Worm (Caenorhabditis elegans) whole organism, young adult: ENCODE measurements around the gene F44E2.9.

Experiments
- B0035.1 ChIP-seq: sonication (generic microtip); optimal IDR thresholded peaks from 2 replicates; lab custom pipeline; 2016; ENCODE audit warnings: missing genetic modification characterization, mild to moderate bottlenecking, missing compliant biosample characterization, missing genotype, missing genetic modification reagents
- B0336.3 ChIP-seq: fragments of 200-800 bp; sonication (Bioruptor generic); IDR thresholded peaks from 2 replicates; pipeline ENCODE4 v1.3.6; 2022; ENCODE audit warnings: missing genetic modification characterization, missing compliant biosample characterization
- C17E4.6 ChIP-seq: fragments of 200-800 bp; sonication (Bioruptor generic); IDR thresholded peaks from 2 replicates; pipeline ENCODE4 v1.3.6; 2022; ENCODE audit warnings: missing genetic modification reagents, missing genetic modification characterization, missing compliant biosample characterization
- D2030.7 ChIP-seq: fragments of 200-800 bp; sonication (Bioruptor generic); IDR thresholded peaks from 2 replicates; pipeline ENCODE4 v1.3.6; 2022; ENCODE audit warnings: missing genetic modification reagents, missing genetic modification characterization, missing compliant biosample characterization
- F10E7.11 ChIP-seq: sonication (generic microtip); optimal IDR thresholded peaks from 2 replicates; lab custom pipeline; 2017; ENCODE audit warnings: mild to moderate bottlenecking, missing genetic modification characterization, moderate library complexity, missing compliant biosample characterization
- F37B4.10 ChIP-seq: fragments of 200-800 bp; sonication (Bioruptor generic); IDR thresholded peaks from 2 replicates; pipeline ENCODE4 v1.3.6; 2022; ENCODE audit warnings: missing genetic modification characterization, missing compliant biosample characterization
- F39B2.1 ChIP-seq: fragments of 200-800 bp; sonication (Bioruptor generic); IDR thresholded peaks from 2 replicates; pipeline ENCODE4 v1.3.6; 2022; ENCODE audit warnings: missing genetic modification reagents, missing genetic modification characterization, missing compliant biosample characterization
- K12H6.12 ChIP-seq: fragments of 200-800 bp; sonication (Bioruptor generic); optimal IDR thresholded peaks from 2 replicates; lab custom pipeline; 2018; ENCODE audit warnings: mild to moderate bottlenecking, missing genetic modification characterization, missing compliant biosample characterization
- Y53F4B.3 ChIP-seq: fragments of 200-800 bp; sonication (Bioruptor generic); IDR thresholded peaks from 2 replicates; pipeline ENCODE4 v1.3.6; 2022; ENCODE audit warnings: missing genetic modification reagents, missing genetic modification characterization, missing compliant biosample characterization
- Y53G8AR.9 ChIP-seq: fragments of 200-800 bp; sonication (Bioruptor generic); conservative IDR thresholded peaks from 2 replicates; pipeline ENCODE4 v1.3.6; 2022; ENCODE audit warnings: missing genetic modification reagents, missing genetic modification characterization, missing compliant biosample characterization
- Y56A3A.18 ChIP-seq: fragments of 200-800 bp; sonication (Bioruptor generic); IDR thresholded peaks from 2 replicates; pipeline ENCODE4 v1.3.6; 2022; ENCODE audit warnings: missing genetic modification reagents, missing genetic modification characterization, missing compliant biosample characterization
- ama-1 ChIP-seq, 3 experiments: fragments of 150-350 bp in 1 of 3; sonication (generic microtip) in 2 of 3; optimal IDR thresholded peaks; 2 replicates each; lab custom pipeline; 2014 to 2018; ENCODE audit warnings: missing biosample characterization in 2 of 3, missing genetic modification characterization in 2 of 3, missing genetic modification reagents in 2 of 3
- aptf-2 ChIP-seq: fragments of 200-800 bp; sonication (Bioruptor generic); conservative IDR thresholded peaks from 2 replicates; pipeline ENCODE4 v1.3.6; 2022; ENCODE audit warnings: missing genetic modification reagents, missing genetic modification characterization, missing compliant biosample characterization
- athp-1 ChIP-seq: sonication (generic microtip); optimal IDR thresholded peaks from 2 replicates; lab custom pipeline; 2017; ENCODE audit warnings: mild to moderate bottlenecking, missing genetic modification characterization, missing compliant biosample characterization
- bed-1 ChIP-seq: fragments of 200-800 bp; sonication (Bioruptor generic); IDR thresholded peaks from 2 replicates; pipeline ENCODE4 v1.3.6; 2022; ENCODE audit warnings: missing genetic modification reagents, missing genetic modification characterization, missing compliant biosample characterization
- ccch-3 ChIP-seq: fragments of 200-800 bp; sonication (Bioruptor generic); optimal IDR thresholded peaks from 2 replicates; lab custom pipeline; 2018; ENCODE audit warnings: mild to moderate bottlenecking, missing genetic modification characterization, missing compliant biosample characterization
- cebp-1 ChIP-seq, 2 experiments: fragments of 200-800 bp in 1 of 2; sonication (Bioruptor generic) in 1 of 2; sonication (generic microtip) in 1 of 2; IDR thresholded peaks in 1 of 2; optimal IDR thresholded peaks in 1 of 2; 2 replicates each; pipeline versions ENCODE4 v1.3.6 to Lab custom; 2017 to 2022; ENCODE audit warnings: missing compliant biosample characterization in 2 of 2, missing genetic modification characterization in 2 of 2, mild to moderate bottlenecking in 1 of 2, missing genetic modification reagents in 1 of 2, moderate library complexity in 1 of 2
- ceh-100 ChIP-seq: fragments of 200-800 bp; sonication (Bioruptor generic); IDR thresholded peaks from 2 replicates; pipeline ENCODE4 v1.3.6; 2022; ENCODE audit warnings: missing genetic modification reagents, missing genetic modification characterization, missing compliant biosample characterization
- ceh-79 ChIP-seq: sonication (generic microtip); optimal IDR thresholded peaks from 2 replicates; lab custom pipeline; 2017; ENCODE audit warnings: mild to moderate bottlenecking, missing genetic modification characterization, missing compliant biosample characterization
- dpl-1 ChIP-seq: fragments of 150-350 bp; optimal IDR thresholded peaks from 2 replicates; lab custom pipeline; 2014; ENCODE audit warnings: missing biosample characterization, missing genetic modification reagents, missing genetic modification characterization
- egl-44 ChIP-seq: fragments of 200-800 bp; sonication (Bioruptor generic); IDR thresholded peaks from 2 replicates; pipeline ENCODE4 v1.3.6; 2022; ENCODE audit warnings: missing genetic modification reagents, missing genetic modification characterization, missing compliant biosample characterization
- ets-4 ChIP-seq: fragments of 200-800 bp; sonication (Bioruptor generic); optimal IDR thresholded peaks from 2 replicates; lab custom pipeline; 2018; ENCODE audit warnings: mild to moderate bottlenecking, missing genetic modification characterization, missing compliant biosample characterization
- fkh-3 ChIP-seq: sonication (generic microtip); optimal IDR thresholded peaks from 2 replicates; lab custom pipeline; 2016; ENCODE audit warnings: mild to moderate bottlenecking, missing genetic modification characterization, missing compliant biosample characterization
- gei-17 ChIP-seq: fragments of 200-800 bp; sonication (Bioruptor generic); optimal IDR thresholded peaks from 2 replicates; lab custom pipeline; 2018; ENCODE audit warnings: mild to moderate bottlenecking, missing genetic modification characterization, missing compliant biosample characterization
- hmg-1.2 ChIP-seq: fragments of 200-800 bp; sonication (Bioruptor generic); IDR thresholded peaks from 2 replicates; pipeline ENCODE4 v1.3.6; 2022; ENCODE audit warnings: missing genetic modification reagents, missing genetic modification characterization, missing compliant biosample characterization
- hsf-1 ChIP-seq: fragments of 200-800 bp; sonication (Bioruptor generic); IDR thresholded peaks from 2 replicates; pipeline ENCODE4 v1.3.6; 2022; ENCODE audit warnings: missing genetic modification reagents, missing genetic modification characterization, missing compliant biosample characterization
- let-526 ChIP-seq: fragments of 200-800 bp; sonication (Bioruptor generic); IDR thresholded peaks from 2 replicates; pipeline ENCODE4 v1.3.6; 2022; ENCODE audit warnings: missing genetic modification reagents, missing genetic modification characterization, missing compliant biosample characterization
- lin-35 ChIP-seq, 3 experiments: fragments of 150-350 bp in 2 of 3; sonication (generic microtip) in 1 of 3; optimal IDR thresholded peaks; 2 replicates each; lab custom pipeline; 2014 to 2018; ENCODE audit warnings: missing biosample characterization in 3 of 3, missing genetic modification characterization in 3 of 3, missing genetic modification reagents in 3 of 3
- lin-40 ChIP-seq: sonication (generic microtip); optimal IDR thresholded peaks from 2 replicates; lab custom pipeline; 2016; ENCODE audit warnings: missing genetic modification characterization, mild to moderate bottlenecking, missing compliant biosample characterization, missing genotype, missing genetic modification reagents
- lin-54 ChIP-seq: fragments of 200-800 bp; sonication (Bioruptor generic); optimal IDR thresholded peaks from 2 replicates; lab custom pipeline; 2018; ENCODE audit warnings: mild to moderate bottlenecking, missing genetic modification characterization, missing compliant biosample characterization
- madf-10 ChIP-seq: sonication (generic microtip); optimal IDR thresholded peaks from 2 replicates; lab custom pipeline; 2016; ENCODE audit warnings: mild to moderate bottlenecking, missing genetic modification characterization, missing compliant biosample characterization
- mes-4 ChIP-seq: sonication (generic microtip); optimal IDR thresholded peaks from 2 replicates; lab custom pipeline; 2016; ENCODE audit warnings: missing genotype, missing genetic modification characterization, missing compliant biosample characterization
- nfyb-1 ChIP-seq: fragments of 200-800 bp; sonication (Bioruptor generic); IDR thresholded peaks from 2 replicates; pipeline ENCODE4 v1.3.6; 2022; ENCODE audit warnings: missing genetic modification reagents, missing genetic modification characterization, missing compliant biosample characterization
- nhr-120 ChIP-seq: fragments of 200-800 bp; sonication (Bioruptor generic); IDR thresholded peaks from 2 replicates; pipeline ENCODE4 v1.3.6; 2022; ENCODE audit warnings: missing genetic modification characterization, missing compliant biosample characterization
- nhr-80 ChIP-seq: sonication (generic microtip); optimal IDR thresholded peaks from 2 replicates; lab custom pipeline; 2016; ENCODE audit warnings: missing genetic modification characterization, missing compliant biosample characterization
- nhr-90 ChIP-seq: sonication (generic microtip); optimal IDR thresholded peaks from 2 replicates; lab custom pipeline; 2016; ENCODE audit warnings: missing genotype, mild to moderate bottlenecking, missing genetic modification characterization, missing compliant biosample characterization
- pbrm-1 ChIP-seq: fragments of 200-800 bp; sonication (Bioruptor generic); IDR thresholded peaks from 2 replicates; pipeline ENCODE4 v1.3.6; 2022; ENCODE audit warnings: missing genetic modification reagents, missing genetic modification characterization, missing compliant biosample characterization
- pha-4 ChIP-seq: fragments of 150-350 bp; sonication (generic microtip); optimal IDR thresholded peaks from 2 replicates; lab custom pipeline; 2014; ENCODE audit warnings: missing biosample characterization, missing genetic modification reagents, missing genetic modification characterization
- rcor-1 ChIP-seq: fragments of 200-800 bp; sonication (Bioruptor generic); IDR thresholded peaks from 2 replicates; pipeline ENCODE4 v1.3.6; 2022; ENCODE audit warnings: missing genetic modification reagents, missing genetic modification characterization, missing compliant biosample characterization
- somi-1 ChIP-seq: fragments of 200-800 bp; sonication (Bioruptor generic); optimal IDR thresholded peaks from 2 replicates; lab custom pipeline; 2018; ENCODE audit warnings: mild to moderate bottlenecking, missing genetic modification characterization, missing compliant biosample characterization
- sptf-2 ChIP-seq: fragments of 200-800 bp; sonication (Bioruptor generic); optimal IDR thresholded peaks from 2 replicates; lab custom pipeline; 2018; ENCODE audit warnings: mild to moderate bottlenecking, missing genetic modification characterization, missing compliant biosample characterization
- tbx-9 ChIP-seq: sonication (generic microtip); optimal IDR thresholded peaks from 2 replicates; lab custom pipeline; 2016; ENCODE audit warnings: borderline replicate concordance, missing genetic modification characterization, inconsistent platforms, missing compliant biosample characterization
- unc-62 ChIP-seq: fragments of 150-350 bp; optimal IDR thresholded peaks from 2 replicates; lab custom pipeline; 2014; ENCODE audit warnings: missing biosample characterization, missing genetic modification reagents, missing genetic modification characterization
- zfh-2 ChIP-seq: fragments of 200-800 bp; sonication (Bioruptor generic); conservative IDR thresholded peaks from 2 replicates; pipeline ENCODE4 v1.3.6; 2022; ENCODE audit warnings: missing genetic modification reagents, missing genetic modification characterization, missing compliant biosample characterization
- zim-3 ChIP-seq: sonication (generic microtip); optimal IDR thresholded peaks from 2 replicates; lab custom pipeline; 2017; ENCODE audit warnings: mild to moderate bottlenecking, missing genetic modification characterization, moderate library complexity, missing compliant biosample characterization
- ztf-22 ChIP-seq: fragments of 200-800 bp; sonication (Bioruptor generic); optimal IDR thresholded peaks from 2 replicates; lab custom pipeline; 2018; ENCODE audit warnings: mild to moderate bottlenecking, missing genetic modification characterization, moderate library complexity, missing compliant biosample characterization
- ztf-26 ChIP-seq: sonication (generic microtip); optimal IDR thresholded peaks from 2 replicates; lab custom pipeline; 2017; ENCODE audit warnings: missing genetic modification characterization, missing compliant biosample characterization
- ztf-3 ChIP-seq: fragments of 200-800 bp; sonication (Bioruptor generic); optimal IDR thresholded peaks from 2 replicates; lab custom pipeline; 2018; ENCODE audit warnings: mild to moderate bottlenecking, missing genetic modification characterization, missing compliant biosample characterization

F44E2.9 gene

DNA sequence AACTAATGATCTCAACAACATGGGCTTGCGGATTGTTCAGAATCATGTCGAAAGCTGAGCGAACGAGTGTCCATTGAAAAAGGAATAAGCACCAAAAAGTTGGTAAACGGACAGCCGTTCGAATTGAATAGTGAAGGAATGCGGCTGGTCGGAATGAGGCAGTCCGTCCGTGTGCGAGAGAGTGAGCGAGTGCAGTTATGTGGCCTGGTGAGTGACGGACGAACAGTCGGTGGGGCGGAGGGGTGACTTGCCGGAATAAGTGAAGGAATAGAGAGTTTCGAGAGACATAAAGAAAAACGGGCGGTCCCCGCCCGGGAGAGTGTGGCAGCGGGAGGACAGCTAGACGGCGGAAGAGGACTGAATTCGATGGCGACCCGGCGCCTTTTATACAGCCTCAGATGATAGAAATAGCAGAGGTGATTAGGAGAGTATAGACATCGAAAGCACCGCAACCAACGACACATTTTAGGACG lies 15.0 kb upstream of the F44E2.9 start (continued):
- TF ChIP-seq ztf-22 (GFP tag; lab: Kevin White, UChicago): peak; percentile 83
- TF ChIP-seq dpl-1 (GFP tag; lab: Kevin White, UChicago): no peak
- no peak for TF ChIP-seq C17E4.6 (GFP tag; lab: Robert Waterston, UW)
- peak; percentile 75 for TF ChIP-seq athp-1 (tag; lab: Kevin White, UChicago)
- no peak for TF ChIP-seq lin-35 (GFP tag; optimal IDR thresholded peaks at IDR 0.05; lab: Kevin White, UChicago)
- TF ChIP-seq rcor-1 (GFP tag; lab: Robert Waterston, UW): 0 out of 2 replicates have a peak, but pooled peaks have one; percentile 24
- peak; percentile 55 for TF ChIP-seq lin-40
- TF ChIP-seq zim-3 (tag; lab: Kevin White, UChicago): peak; percentile 33
- TF ChIP-seq gei-17 (GFP tag; lab: Kevin White, UChicago): peak; percentile 74
- TF ChIP-seq pha-4 (tag; lab: Kevin White, UChicago): peak; percentile 13
- TF ChIP-seq D2030.7 (GFP tag; lab: Robert Waterston, UW): no peak
- TF ChIP-seq Y53G8AR.9 (GFP tag; lab: Robert Waterston, UW): peak; percentile 83
- peak; percentile 83 for TF ChIP-seq hmg-1.2 (GFP tag; lab: Robert Waterston, UW)
- no peak for TF ChIP-seq mes-4 (tag; lab: Kevin White, UChicago)
- 0 out of 2 replicates have a peak, but pooled peaks have one; percentile 85 for TF ChIP-seq nhr-120 (GFP tag; lab: Robert Waterston, UW)
- TF ChIP-seq egl-44 (GFP tag; lab: Robert Waterston, UW): peak; percentile 86
- peak; percentile 85; the same call in 1 of the 2 replicates for TF ChIP-seq B0336.3 (GFP tag; lab: Robert Waterston, UW)
- peak; percentile 57 for TF ChIP-seq lin-54 (GFP tag; lab: Kevin White, UChicago)
- no peak for TF ChIP-seq F39B2.1 (GFP tag; lab: Robert Waterston, UW)
- TF ChIP-seq aptf-2 (GFP tag; lab: Robert Waterston, UW): no peak
- TF ChIP-seq cebp-1 (GFP tag; IDR thresholded peaks at IDR 0.05; lab: Robert Waterston, UW): peak; percentile 62
- TF ChIP-seq cebp-1 (tag; optimal IDR thresholded peaks at IDR 0.05; lab: Kevin White, UChicago): peak; percentile 84
- peak; percentile 98 for TF ChIP-seq zfh-2 (GFP tag; lab: Robert Waterston, UW)
- no peak for TF ChIP-seq ccch-3 (GFP tag; lab: Kevin White, UChicago)
- peak; percentile 80 for TF ChIP-seq nfyb-1 (GFP tag; lab: Robert Waterston, UW)
- no peak for TF ChIP-seq sptf-2 (GFP tag; lab: Kevin White, UChicago)
- TF ChIP-seq let-526 (GFP tag; lab: Robert Waterston, UW): peak; percentile 79; the same call in 1 of the 2 replicates
- TF ChIP-seq fkh-3 (tag; lab: Kevin White, UChicago): no peak
- TF ChIP-seq nhr-90 (tag; lab: Kevin White, UChicago): peak; percentile 80
- TF ChIP-seq somi-1 (GFP tag; lab: Kevin White, UChicago): peak; percentile 86
- TF ChIP-seq F10E7.11 (tag; lab: Kevin White, UChicago): no peak
- TF ChIP-seq bed-1 (GFP tag; lab: Robert Waterston, UW): peak; percentile 81; the same call in 1 of the 2 replicates
- peak; percentile 98 for TF ChIP-seq nhr-80 (tag; lab: Kevin White, UChicago)
- peak; percentile 87 for TF ChIP-seq ztf-26
- peak; percentile 36; the same call in 1 of the 2 replicates for TF ChIP-seq pbrm-1
- 0 out of 2 replicates have a peak, but pooled peaks have one; percentile 82 for TF ChIP-seq F37B4.10
- TF ChIP-seq K12H6.12 (tag; lab: Kevin White, UChicago): peak; percentile 58
- no peak for TF ChIP-seq unc-62 (GFP tag; lab: Kevin White, UChicago)
- TF ChIP-seq ceh-79 (tag; lab: Kevin White, UChicago): peak; percentile 41
- 0 out of 2 replicates have a peak, but pooled peaks have one; percentile 8 for TF ChIP-seq hsf-1 (GFP tag; lab: Robert Waterston, UW)
- peak; percentile 13 for TF ChIP-seq ztf-3
- TF ChIP-seq Y56A3A.18 (GFP tag; lab: Robert Waterston, UW): peak; percentile 62; the same call in 1 of the 2 replicates
- peak; percentile 93 for TF ChIP-seq ets-4 (GFP tag; lab: Kevin White, UChicago)
- TF ChIP-seq ama-1 (optimal IDR thresholded peaks at IDR 0.05; lab: Kevin White, UChicago): peak; percentile 95
- no peak for TF ChIP-seq ama-1 (GFP tag; optimal IDR thresholded peaks at IDR 0.05; lab: Kevin White, UChicago)
- TF ChIP-seq madf-10 (tag; lab: Kevin White, UChicago): peak; percentile 70
- peak; percentile 16 for TF ChIP-seq B0035.1 (tag; lab: Kevin White, UChicago)
- TF ChIP-seq Y53F4B.3 (GFP tag; lab: Robert Waterston, UW): no peak
- peak; percentile 54; the same call in 1 of the 2 replicates for TF ChIP-seq ceh-100 (GFP tag; lab: Robert Waterston, UW)
- no peak for TF ChIP-seq tbx-9 (tag; lab: Kevin White, UChicago)
